Fruit fly (Drosophila melanogaster): ENCODE results near the gene Pif1A.

The Pif1A gene

dm6 chr3R:8799866-8800265 lies 1.1 kb downstream of the Pif1A start:
- TF ChIP-seq CG33017 (tag; optimal IDR thresholded peaks at IDR 0.05) (peak; percentile 2), Hr96 (GFP tag; optimal IDR thresholded peaks at IDR 0.05) (no peak), CG1620 (GFP tag; optimal IDR thresholded peaks at IDR 0.05) (no peak), cic (GFP tag; optimal IDR thresholded peaks at IDR 0.05) (peak; percentile 50)

dm6 chr3R:8798332-8798731 lies 2.6 kb downstream of the Pif1A start:
- no peak for TF ChIP-seq tj (GFP tag; optimal IDR thresholded peaks at IDR 0.05)
- TF ChIP-seq pad (GFP tag; optimal IDR thresholded peaks at IDR 0.05) = no peak
- no peak for TF ChIP-seq Hr96 (GFP tag; optimal IDR thresholded peaks at IDR 0.05)
- TF ChIP-seq CG1620 (GFP tag; optimal IDR thresholded peaks at IDR 0.05) = no peak
- no peak for TF ChIP-seq Mnt (GFP tag; optimal IDR thresholded peaks at IDR 0.05)
- no peak for TF ChIP-seq CG33017 (tag; optimal IDR thresholded peaks at IDR 0.05)
- TF ChIP-seq kay (GFP tag; ENCODE audit: borderline replicate concordance) = no peak
- no peak for TF ChIP-seq ovo (GFP tag; optimal IDR thresholded peaks at IDR 0.05)
- TF ChIP-seq CG7101 (tag; optimal IDR thresholded peaks at IDR 0.05) = no peak
- TF ChIP-seq CG5204 (GFP tag; optimal IDR thresholded peaks at IDR 0.05) = no peak
- no peak for TF ChIP-seq CG14711 (tag; optimal IDR thresholded peaks at IDR 0.05)
- no peak for TF ChIP-seq CG11617 (GFP tag; optimal IDR thresholded peaks at IDR 0.05)
- no peak for TF ChIP-seq CG12768 (GFP tag; optimal IDR thresholded peaks at IDR 0.05)
- no peak for TF ChIP-seq bab1 (GFP tag; optimal IDR thresholded peaks at IDR 0.05)
- no peak for TF ChIP-seq cnc (optimal IDR thresholded peaks at IDR 0.05)
- no peak for TF ChIP-seq toe (GFP tag; optimal IDR thresholded peaks at IDR 0.05)
- TF ChIP-seq cic (GFP tag; optimal IDR thresholded peaks at IDR 0.05) = no peak
- TF ChIP-seq CG7045 (GFP tag; optimal IDR thresholded peaks at IDR 0.05) = no peak

- TF ChIP-seq pad (GFP tag; optimal IDR thresholded peaks at IDR 0.05) (no peak), CG12768 (GFP tag; optimal IDR thresholded peaks at IDR 0.05) (no peak), bab1 (GFP tag; optimal IDR thresholded peaks at IDR 0.05) (no peak)
Observed at dm6 chr3R:8794384-8794783, 6.6 kb downstream of the Pif1A start, which contains the start of gene Ir85a. Ir85a (plus strand) TSS chr3R:8794684.

dm6 chr3R:8793726-8794125 lies 7.2 kb downstream of the Pif1A start:
- TF ChIP-seq CG7045 (GFP tag; optimal IDR thresholded peaks at IDR 0.05) = no peak
- TF ChIP-seq Crg-1 (GFP tag; optimal IDR thresholded peaks at IDR 0.05) = no peak
- no peak for TF ChIP-seq CG14711 (tag; optimal IDR thresholded peaks at IDR 0.05)
- no peak for TF ChIP-seq Mnt (GFP tag; optimal IDR thresholded peaks at IDR 0.05)
- TF ChIP-seq tj (GFP tag; optimal IDR thresholded peaks at IDR 0.05) = no peak
- TF ChIP-seq CG12768 (GFP tag; optimal IDR thresholded peaks at IDR 0.05) = no peak
- TF ChIP-seq CG7101 (tag; optimal IDR thresholded peaks at IDR 0.05) = no peak
- TF ChIP-seq CG5204 (GFP tag; optimal IDR thresholded peaks at IDR 0.05) = no peak
- no peak for TF ChIP-seq CG11617 (GFP tag; optimal IDR thresholded peaks at IDR 0.05)
- no peak for TF ChIP-seq ovo (GFP tag; optimal IDR thresholded peaks at IDR 0.05)
- no peak for TF ChIP-seq CG1620 (GFP tag; optimal IDR thresholded peaks at IDR 0.05)
- no peak for TF ChIP-seq Clk (GFP tag; optimal IDR thresholded peaks at IDR 0.05)
- no peak for TF ChIP-seq pad (GFP tag; optimal IDR thresholded peaks at IDR 0.05)

- TF ChIP-seq CG1620 (GFP tag; optimal IDR thresholded peaks at IDR 0.05) (no peak), toe (GFP tag; optimal IDR thresholded peaks at IDR 0.05) (no peak), Clk (GFP tag; optimal IDR thresholded peaks at IDR 0.05) (no peak), CG11617 (GFP tag; optimal IDR thresholded peaks at IDR 0.05) (no peak), pad (GFP tag; optimal IDR thresholded peaks at IDR 0.05) (no peak), bab1 (GFP tag; optimal IDR thresholded peaks at IDR 0.05) (no peak), CG7101 (tag; optimal IDR thresholded peaks at IDR 0.05) (no peak), Mnt (GFP tag; optimal IDR thresholded peaks at IDR 0.05) (no peak), CG33017 (tag; optimal IDR thresholded peaks at IDR 0.05) (no peak), Crg-1 (GFP tag; optimal IDR thresholded peaks at IDR 0.05) (no peak), kay (GFP tag; ENCODE audit: borderline replicate concordance) (no peak), ovo (GFP tag; optimal IDR thresholded peaks at IDR 0.05) (no peak), cnc (optimal IDR thresholded peaks at IDR 0.05) (no peak)
Observed at dm6 chr3R:8792463-8793175, 8.4 kb downstream of the Pif1A start.

dm6 chr3R:8788722-8789400 lies 12.1 kb downstream of the Pif1A start:
- TF ChIP-seq tj (GFP tag; optimal IDR thresholded peaks at IDR 0.05) (no peak), CG7045 (GFP tag; optimal IDR thresholded peaks at IDR 0.05) (no peak), CG11617 (GFP tag; optimal IDR thresholded peaks at IDR 0.05) (no peak), ovo (GFP tag; optimal IDR thresholded peaks at IDR 0.05) (no peak), Mnt (GFP tag; optimal IDR thresholded peaks at IDR 0.05) (no peak), CG33017 (tag; optimal IDR thresholded peaks at IDR 0.05) (no peak), toe (GFP tag; optimal IDR thresholded peaks at IDR 0.05) (no peak)

All from whole organism, adult.